Fruit fly (Drosophila melanogaster) whole organism, embryonic: ENCODE measurements around the gene MED14.

ENCODE experiments used
- Atf3 ChIP-seq: fragments of 200-800 bp; sonication (Bioruptor generic); optimal IDR thresholded peaks from 3 replicates; lab custom pipeline; 2016; ENCODE audit warnings: missing biosample characterization, missing genetic modification characterization
- CG10147 ChIP-seq: fragments of 200-800 bp; sonication (Bioruptor generic); optimal IDR thresholded peaks from 2 replicates; lab custom pipeline; 2019; ENCODE audit warnings: missing biosample characterization, mild to moderate bottlenecking, missing genetic modification characterization, moderate library complexity
- CG10565 ChIP-seq: fragments of 200-800 bp; sonication (Bioruptor generic); optimal IDR thresholded peaks from 3 replicates; lab custom pipeline; 2016; ENCODE audit warnings: missing biosample characterization, mild to moderate bottlenecking, missing genetic modification characterization
- CG10959 ChIP-seq: fragments of 200-800 bp; sonication (Bioruptor generic); IDR thresholded peaks from 2 replicates; pipeline ENCODE4 v1.3.6; 2022; ENCODE audit warnings: missing biosample characterization, missing genetic modification characterization
- CG11456 ChIP-seq: fragments of 200-800 bp; sonication (Bioruptor generic); IDR thresholded peaks from 3 replicates; pipeline ENCODE4 v1.3.6; 2022; ENCODE audit warnings: missing biosample characterization, missing genetic modification characterization
- CG12104 ChIP-seq: fragments of 200-800 bp; sonication (Bioruptor generic); optimal IDR thresholded peaks from 3 replicates; lab custom pipeline; 2016; ENCODE audit warnings: missing biosample characterization, missing genetic modification characterization
- CG12769 ChIP-seq: fragments of 200-800 bp; sonication (Bioruptor generic); optimal IDR thresholded peaks from 2 replicates; lab custom pipeline; 2019; ENCODE audit warnings: missing biosample characterization, mild to moderate bottlenecking, missing genetic modification characterization, moderate library complexity
- CG14710 ChIP-seq: fragments of 200-800 bp; sonication (Bioruptor generic); optimal IDR thresholded peaks from 3 replicates; lab custom pipeline; 2019; ENCODE audit warnings: missing biosample characterization, mild to moderate bottlenecking, missing genetic modification characterization, moderate library complexity
- CG14965 ChIP-seq: fragments of 200-800 bp; sonication (Bioruptor generic); optimal IDR thresholded peaks from 2 replicates; lab custom pipeline; 2016; ENCODE audit warnings: missing biosample characterization, missing genetic modification characterization, borderline replicate concordance
- CG15073 ChIP-seq: fragments of 200-800 bp; sonication (Bioruptor generic); optimal IDR thresholded peaks from 2 replicates; lab custom pipeline; 2016; ENCODE audit warnings: missing biosample characterization, missing genetic modification characterization
- CG15696 ChIP-seq: fragments of 200-800 bp; sonication (Bioruptor generic); optimal IDR thresholded peaks from 2 replicates; lab custom pipeline; 2019; ENCODE audit warnings: missing biosample characterization, mild to moderate bottlenecking, missing genetic modification characterization, moderate library complexity
- CG1603 ChIP-seq: fragments of 200-800 bp; sonication (Bioruptor generic); optimal IDR thresholded peaks from 2 replicates; lab custom pipeline; 2019; ENCODE audit warnings: missing biosample characterization, mild to moderate bottlenecking, missing genetic modification characterization, moderate library complexity
- CG17802 ChIP-seq: fragments of 200-800 bp; sonication (Bioruptor generic); optimal IDR thresholded peaks from 2 replicates; lab custom pipeline; 2018; ENCODE audit warnings: missing biosample characterization, mild to moderate bottlenecking, missing genetic modification characterization, moderate library complexity
- CG18262 ChIP-seq: fragments of 200-800 bp; optimal IDR thresholded peaks from 3 replicates; lab custom pipeline; 2019; ENCODE audit warnings: missing biosample characterization, mild to moderate bottlenecking, missing genetic modification characterization, moderate library complexity
- CG32767 ChIP-seq: fragments of 200-800 bp; sonication (Bioruptor generic); IDR thresholded peaks from 2 replicates; pipeline ENCODE4 v1.3.6; 2022; ENCODE audit warnings: missing biosample characterization, missing genetic modification characterization
- CG34376 ChIP-seq: fragments of 200-800 bp; sonication (Bioruptor generic); optimal IDR thresholded peaks from 2 replicates; lab custom pipeline; 2018; ENCODE audit warnings: missing biosample characterization, mild to moderate bottlenecking, missing genetic modification characterization
- CG34422 ChIP-seq: fragments of 200-800 bp; sonication (Bioruptor generic); IDR thresholded peaks from 3 replicates; pipeline ENCODE4 v1.3.6; 2022; ENCODE audit warnings: missing biosample characterization, missing genetic modification characterization
- CG42726 ChIP-seq: fragments of 200-800 bp; sonication (Bioruptor generic); IDR thresholded peaks from 2 replicates; pipeline ENCODE4 v1.3.6; 2022; ENCODE audit warnings: missing biosample characterization, missing genetic modification characterization; ENCODE audit not compliant: partially characterized antibody
- CG7928 ChIP-seq: fragments of 200-800 bp; sonication (Bioruptor generic); optimal IDR thresholded peaks from 2 replicates; lab custom pipeline; 2017; ENCODE audit warnings: missing biosample characterization, mild to moderate bottlenecking, missing genetic modification characterization
- CG8765 ChIP-seq: fragments of 200-800 bp; sonication (Bioruptor generic); IDR thresholded peaks from 2 replicates; pipeline ENCODE4 v1.3.6; 2022; ENCODE audit warnings: missing biosample characterization, missing genetic modification characterization
- CG9215 ChIP-seq: fragments of 200-800 bp; sonication (Bioruptor generic); IDR thresholded peaks from 2 replicates; pipeline ENCODE4 v1.3.6; 2022; ENCODE audit warnings: missing biosample characterization, missing genetic modification characterization
- CG9727 ChIP-seq: fragments of 200-800 bp; sonication (Bioruptor generic); optimal IDR thresholded peaks from 3 replicates; lab custom pipeline; 2017; ENCODE audit warnings: missing biosample characterization, mild to moderate bottlenecking, missing genetic modification characterization
- CG9797 ChIP-seq: fragments of 200-800 bp; sonication (Bioruptor generic); optimal IDR thresholded peaks from 3 replicates; lab custom pipeline; 2018; ENCODE audit warnings: missing biosample characterization, mild to moderate bottlenecking, missing genetic modification characterization
- D ChIP-seq, 2 experiments: fragments of 200-800 bp in 1 of 2; fragments of >200 bp in 1 of 2; sonication (Bioruptor generic) in 1 of 2; optimal IDR thresholded peaks; 2 replicates in 1 of 2; 3 replicates in 1 of 2; lab custom pipeline; 2017; ENCODE audit warnings: mild to moderate bottlenecking in 1 of 2, missing biosample characterization in 1 of 2, missing genetic modification characterization in 1 of 2, missing genetic modification reagents in 1 of 2
- Dip3 ChIP-seq: fragments of 200-800 bp; sonication (Bioruptor generic); optimal IDR thresholded peaks from 3 replicates; lab custom pipeline; 2016; ENCODE audit warnings: missing biosample characterization, missing genetic modification characterization
- Dref ChIP-seq: fragments of 200-800 bp; sonication (Bioruptor generic); IDR thresholded peaks from 2 replicates; pipeline ENCODE4 v1.3.6; 2022; ENCODE audit warnings: missing biosample characterization, missing genetic modification characterization
- Hand ChIP-seq: fragments of 200-800 bp; sonication (Bioruptor generic); optimal IDR thresholded peaks from 2 replicates; lab custom pipeline; 2017; ENCODE audit warnings: mild to moderate bottlenecking, missing biosample characterization, missing genetic modification reagents, missing genetic modification characterization
- Max ChIP-seq: fragments of 200-800 bp; sonication (Bioruptor generic); optimal IDR thresholded peaks from 2 replicates; lab custom pipeline; 2016; ENCODE audit warnings: missing biosample characterization, mild to moderate bottlenecking, missing genetic modification characterization
- Med ChIP-seq: fragments of 200-800 bp; sonication (Bioruptor generic); peaks from one replicate; lab custom pipeline; 2016; ENCODE audit warnings: missing biosample characterization, missing genetic modification characterization, mild to moderate bottlenecking, inconsistent platforms, moderate library complexity
- Mes4 ChIP-seq: fragments of 200-800 bp; sonication (Bioruptor generic); optimal IDR thresholded peaks from 2 replicates; lab custom pipeline; 2016; ENCODE audit warnings: missing biosample characterization, missing genetic modification characterization
- Oli ChIP-seq: fragments of 200-800 bp; sonication (Bioruptor generic); optimal IDR thresholded peaks from 2 replicates; lab custom pipeline; 2018; ENCODE audit warnings: missing biosample characterization, mild to moderate bottlenecking, missing genetic modification characterization, moderate library complexity
- Sry-β ChIP-seq: fragments of 200-800 bp; sonication (Bioruptor generic); optimal IDR thresholded peaks from 2 replicates; lab custom pipeline; 2018; ENCODE audit warnings: missing biosample characterization, mild to moderate bottlenecking, missing genetic modification characterization, moderate library complexity
- Xrp1 ChIP-seq: fragments of 200-800 bp; sonication (Bioruptor generic); IDR thresholded peaks from 2 replicates; pipeline ENCODE4 v1.3.6; 2022; ENCODE audit warnings: missing biosample characterization, missing genetic modification characterization
- YL-1 ChIP-seq: fragments of 200-800 bp; sonication (Bioruptor generic); optimal IDR thresholded peaks from 3 replicates; lab custom pipeline; 2017; ENCODE audit warnings: missing biosample characterization, mild to moderate bottlenecking, missing genetic modification characterization
- bsh ChIP-seq, 2 experiments: fragments of 200-800 bp; sonication (Bioruptor generic); optimal IDR thresholded peaks; 2 replicates each; lab custom pipeline; 2017 to 2018; ENCODE audit warnings: mild to moderate bottlenecking in 2 of 2, missing biosample characterization in 2 of 2, missing genetic modification characterization in 2 of 2, moderate library complexity in 1 of 2
- dimm ChIP-seq: fragments of 200-800 bp; sonication (Bioruptor generic); IDR thresholded peaks from 2 replicates; pipeline ENCODE4 v1.3.6; 2022; ENCODE audit warnings: missing biosample characterization, missing genetic modification characterization
- emc ChIP-seq: fragments of 200-800 bp; sonication (Bioruptor generic); optimal IDR thresholded peaks from 2 replicates; lab custom pipeline; 2016; ENCODE audit warnings: missing biosample characterization, missing genetic modification characterization
- grau ChIP-seq: fragments of 200-800 bp; optimal IDR thresholded peaks from 3 replicates; lab custom pipeline; 2019; ENCODE audit warnings: missing biosample characterization, mild to moderate bottlenecking, missing genetic modification characterization, moderate library complexity
- jumu ChIP-seq: fragments of 200-800 bp; sonication (Bioruptor generic); optimal IDR thresholded peaks from 3 replicates; lab custom pipeline; 2016; ENCODE audit warnings: missing biosample characterization, missing genetic modification characterization
- knrl ChIP-seq: fragments of 200-800 bp; sonication (Bioruptor generic); IDR thresholded peaks from 3 replicates; pipeline ENCODE4 v1.3.6; 2022; ENCODE audit warnings: missing biosample characterization, missing genetic modification characterization; ENCODE audit not compliant: partially characterized antibody
- lbe ChIP-seq: fragments of 200-800 bp; sonication (Bioruptor generic); optimal IDR thresholded peaks from 2 replicates; lab custom pipeline; 2016; ENCODE audit warnings: missing biosample characterization, mild to moderate bottlenecking, missing genetic modification characterization
- lmd ChIP-seq: fragments of 200-800 bp; sonication (Bioruptor generic); IDR thresholded peaks from 2 replicates; pipeline ENCODE4 v1.3.6; 2022; ENCODE audit warnings: missing biosample characterization, missing genetic modification characterization
- mld ChIP-seq: fragments of 200-800 bp; sonication (Bioruptor generic); IDR thresholded peaks from 3 replicates; pipeline ENCODE4 v1.3.6; 2022; ENCODE audit warnings: missing biosample characterization, missing genetic modification characterization; ENCODE audit not compliant: partially characterized antibody
- nerfin-1 ChIP-seq: fragments of 200-800 bp; sonication (Bioruptor generic); optimal IDR thresholded peaks from 3 replicates; lab custom pipeline; 2019; ENCODE audit warnings: missing biosample characterization, mild to moderate bottlenecking, missing genetic modification characterization, moderate library complexity
- oc ChIP-seq: fragments of 200-800 bp; sonication (Bioruptor generic); optimal IDR thresholded peaks from 2 replicates; lab custom pipeline; 2018; ENCODE audit warnings: missing biosample characterization, mild to moderate bottlenecking, missing genetic modification characterization, moderate library complexity
- scrt ChIP-seq: fragments of 200-800 bp; sonication (Bioruptor generic); optimal IDR thresholded peaks from 2 replicates; lab custom pipeline; 2018; ENCODE audit warnings: missing biosample characterization, mild to moderate bottlenecking, missing genetic modification characterization, moderate library complexity
- slp2 ChIP-seq: fragments of 200-800 bp; sonication (Bioruptor generic); optimal IDR thresholded peaks from 2 replicates; lab custom pipeline; 2016; ENCODE audit warnings: missing biosample characterization, missing genetic modification characterization
- stwl ChIP-seq: fragments of 200-800 bp; sonication (Bioruptor generic); optimal IDR thresholded peaks from 3 replicates; lab custom pipeline; 2018; ENCODE audit warnings: missing biosample characterization, mild to moderate bottlenecking, missing genetic modification characterization, moderate library complexity
- ttk ChIP-seq: fragments of 200-800 bp; sonication (Bioruptor generic); IDR thresholded peaks from 2 replicates; pipeline ENCODE4 v2.1.2; 2022; ENCODE audit warnings: missing biosample characterization, missing genetic modification characterization
- zf30C ChIP-seq: fragments of 200-800 bp; sonication (Bioruptor generic); optimal IDR thresholded peaks from 3 replicates; lab custom pipeline; 2018; ENCODE audit warnings: missing biosample characterization, mild to moderate bottlenecking, missing genetic modification characterization

The MED14 gene

DNA sequence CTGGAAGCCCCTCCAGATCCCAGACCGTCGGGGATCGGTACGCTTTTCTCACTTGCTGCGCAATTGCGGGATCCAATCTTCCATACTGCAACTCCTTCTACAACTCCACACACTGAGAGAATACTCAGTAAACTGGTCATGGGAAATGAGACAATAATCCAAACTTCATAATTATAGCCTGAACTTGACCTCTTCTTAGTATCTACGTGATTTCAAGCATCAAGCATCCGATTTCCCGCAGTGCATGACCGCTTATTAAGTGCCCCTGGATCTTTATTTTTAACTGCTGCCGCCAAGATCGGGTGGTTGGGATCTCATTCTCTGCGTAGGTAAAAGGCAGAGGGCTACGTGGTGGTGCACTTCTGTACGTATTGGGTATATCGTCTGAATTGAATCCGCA, 1.7 kb upstream of the MED14 start (continued):
- TF ChIP-seq mld (GFP tag; lab: Robert Waterston, UW) (no peak), knrl (no peak), CG14710 (tag; lab: Kevin White, UChicago) (peak; percentile 14), emc (GFP tag; lab: Kevin White, UChicago) (no peak), grau (tag; lab: Kevin White, UChicago) (peak; percentile 1), Dip3 (GFP tag; lab: Kevin White, UChicago) (no peak), Mes4 (GFP tag; lab: Kevin White, UChicago) (no peak), CG9215 (GFP tag; lab: Robert Waterston, UW) (no peak), Dref (no peak), YL-1 (GFP tag; lab: Kevin White, UChicago) (no peak), Atf3 (no peak), scrt (no peak), Hand (GFP tag; lab: Kevin White, UChicago) (no peak), lmd (0 out of 2 replicates have a peak, but pooled peaks have one; percentile 6), zf30C (peak; percentile 77), CG18262 (tag; lab: Kevin White, UChicago) (peak; percentile 21), CG12769 (tag; lab: Kevin White, UChicago) (no peak), CG8765 (GFP tag; lab: Robert Waterston, UW) (0 out of 2 replicates have a peak, but pooled peaks have one; percentile 29), Max (GFP tag; lab: Kevin White, UChicago) (no peak), CG12104 (GFP tag; lab: Kevin White, UChicago) (no peak), CG10565 (no peak), Sry-β (GFP tag; lab: Kevin White, UChicago) (no peak), CG15073 (GFP tag; lab: Kevin White, UChicago) (no peak), CG10959 (0 out of 2 replicates have a peak, but pooled peaks have one; percentile 28), Oli (tag; lab: Kevin White, UChicago) (no peak), CG32767 (GFP tag; lab: Robert Waterston, UW) (no peak), stwl (tag; lab: Kevin White, UChicago) (no peak), slp2 (GFP tag; lab: Kevin White, UChicago) (no peak), CG11456 (GFP tag; lab: Robert Waterston, UW) (0 out of 3 replicates have a peak, but pooled peaks have one; percentile 10), ttk (GFP tag; lab: Robert Waterston, UW) (no peak), dimm (GFP tag; lab: Robert Waterston, UW) (no peak), D (optimal IDR thresholded peaks at IDR 0.05; lab: Kevin White, UChicago) (no peak), D (GFP tag; optimal IDR thresholded peaks at IDR 0.05; lab: Kevin White, UChicago) (peak; percentile 34), CG42726 (no peak), CG9797 (GFP tag; lab: Kevin White, UChicago) (no peak), Med (GFP tag; lab: Kevin White, UChicago) (peak; percentile 42), CG17802 (tag; lab: Kevin White, UChicago) (no peak), Xrp1 (GFP tag; lab: Robert Waterston, UW) (peak; percentile 20; the same call in 1 of the 2 replicates), CG9727 (GFP tag; lab: Kevin White, UChicago) (no peak), bsh (GFP tag; optimal IDR thresholded peaks at IDR 0.05; lab: Kevin White, UChicago) (peak in 1 of 2 experiments; percentile 43), CG10147 (GFP tag; lab: Kevin White, UChicago) (no peak), CG15696 (peak; percentile 5), CG14965 (GFP tag; lab: Kevin White, UChicago) (no peak), CG34376 (GFP tag; lab: Kevin White, UChicago) (no peak), CG34422 (GFP tag; lab: Robert Waterston, UW) (no peak), jumu (GFP tag; lab: Kevin White, UChicago) (no peak), nerfin-1 (tag; lab: Kevin White, UChicago) (no peak), CG7928 (GFP tag; lab: Kevin White, UChicago) (no peak), CG1603 (tag; lab: Kevin White, UChicago) (no peak), lbe (GFP tag; lab: Kevin White, UChicago) (no peak), oc (tag; lab: Kevin White, UChicago) (no peak)
